Worm (Caenorhabditis elegans) whole organism, L4 larva: ENCODE data around the gene F20B6.10.

Experiments
- F10B5.3 ChIP-seq: sonication (generic microtip); optimal IDR thresholded peaks from 2 replicates; lab custom pipeline; 2016; ENCODE audit warnings: mild to moderate bottlenecking, missing genetic modification characterization, missing compliant biosample characterization
- F37D6.2 ChIP-seq: sonication (generic microtip); optimal IDR thresholded peaks from 2 replicates; lab custom pipeline; 2016; ENCODE audit warnings: mild to moderate bottlenecking, missing genetic modification characterization, missing compliant biosample characterization
- F44E2.7 ChIP-seq: fragments of 200-800 bp; sonication (Bioruptor generic); IDR thresholded peaks from 2 replicates; pipeline ENCODE4 v2.1.2; 2022; ENCODE audit warnings: missing genetic modification characterization, missing compliant biosample characterization
- R02D3.7 ChIP-seq: fragments of 150-350 bp; sonication (generic microtip); optimal IDR thresholded peaks from 3 replicates; lab custom pipeline; 2014; ENCODE audit warnings: missing biosample characterization, missing genetic modification characterization
- T26A8.4 ChIP-seq: fragments of 200-800 bp; sonication (Bioruptor generic); IDR thresholded peaks from 2 replicates; pipeline ENCODE4 v1.3.6; 2022; ENCODE audit warnings: missing genetic modification characterization, missing compliant biosample characterization
- Y48G9A.11 ChIP-seq: fragments of 200-800 bp; sonication (Bioruptor generic); IDR thresholded peaks from 2 replicates; pipeline ENCODE4 v1.3.6; 2022; ENCODE audit warnings: missing genetic modification reagents, missing genetic modification characterization, missing compliant biosample characterization
- Y75B8A.6 ChIP-seq: fragments of 200-800 bp; sonication (Bioruptor generic); IDR thresholded peaks from 2 replicates; pipeline ENCODE4 v1.3.6; 2022; ENCODE audit warnings: missing genetic modification reagents, missing genetic modification characterization, missing compliant biosample characterization
- ama-1 ChIP-seq: fragments of 150-350 bp; optimal IDR thresholded peaks from 2 replicates; lab custom pipeline; 2014; ENCODE audit warnings: inconsistent platforms, mixed read lengths
- ceh-32 ChIP-seq: sonication (generic microtip); optimal IDR thresholded peaks from 2 replicates; lab custom pipeline; 2016; ENCODE audit warnings: mild to moderate bottlenecking, missing genetic modification characterization, missing compliant biosample characterization; ENCODE audit not compliant: poor library complexity
- ceh-44 ChIP-seq: fragments of 200-800 bp; sonication (Bioruptor generic); IDR thresholded peaks from 2 replicates; pipeline ENCODE4 v1.3.6; 2022; ENCODE audit warnings: missing genetic modification reagents, missing genetic modification characterization, missing compliant biosample characterization
- cey-2 ChIP-seq: sonication (generic microtip); optimal IDR thresholded peaks from 3 replicates; lab custom pipeline; 2017; ENCODE audit warnings: missing genetic modification characterization, mild to moderate bottlenecking, missing compliant biosample characterization, antibody characterized with exemption, borderline replicate concordance; ENCODE audit not compliant: insufficient read depth
- daf-12 ChIP-seq: fragments of 150-350 bp; optimal IDR thresholded peaks from 2 replicates; lab custom pipeline; 2014; ENCODE audit warnings: missing biosample characterization, missing genetic modification reagents, missing genetic modification characterization
- daf-19 ChIP-seq: fragments of 200-800 bp; sonication (Bioruptor generic); conservative IDR thresholded peaks from 2 replicates; pipeline ENCODE4 v1.3.6; 2022; ENCODE audit warnings: missing genetic modification characterization, missing compliant biosample characterization
- dpl-1 ChIP-seq: fragments of 150-350 bp; optimal IDR thresholded peaks from 2 replicates; lab custom pipeline; 2014; ENCODE audit warnings: missing biosample characterization, missing genetic modification reagents, missing genetic modification characterization
- gei-8 ChIP-seq: fragments of 200-800 bp; sonication (Bioruptor generic); optimal IDR thresholded peaks from 2 replicates; lab custom pipeline; 2018; ENCODE audit warnings: mild to moderate bottlenecking, missing genetic modification characterization, missing compliant biosample characterization
- hif-1 ChIP-seq, 2 experiments: sonication (generic microtip); optimal IDR thresholded peaks; 2 replicates each; lab custom pipeline; 2016 to 2017; ENCODE audit warnings: missing compliant biosample characterization in 2 of 2, missing genetic modification characterization in 2 of 2, missing genetic modification reagents in 2 of 2, missing genotype in 2 of 2, mild to moderate bottlenecking in 1 of 2
- hlh-30 ChIP-seq: sonication (generic microtip); optimal IDR thresholded peaks from 2 replicates; lab custom pipeline; 2017; ENCODE audit warnings: antibody characterized with exemption, mild to moderate bottlenecking, missing genetic modification characterization, missing compliant biosample characterization; ENCODE audit not compliant: insufficient read depth
- hmg-1.1 ChIP-seq: fragments of 200-800 bp; sonication (Bioruptor generic); IDR thresholded peaks from 2 replicates; pipeline ENCODE4 v1.3.6; 2022; ENCODE audit warnings: missing genetic modification reagents, missing genetic modification characterization, missing compliant biosample characterization
- lim-7 ChIP-seq: fragments of 200-800 bp; sonication (Bioruptor generic); IDR thresholded peaks from 2 replicates; pipeline ENCODE4 v1.3.6; 2022; ENCODE audit warnings: missing genetic modification characterization, missing compliant biosample characterization
- lin-13 ChIP-seq: fragments of 150-350 bp; optimal IDR thresholded peaks from 2 replicates; lab custom pipeline; 2014; ENCODE audit warnings: missing biosample characterization, missing genetic modification reagents, missing genetic modification characterization
- lin-15B ChIP-seq: fragments of 150-350 bp; sonication (generic microtip); optimal IDR thresholded peaks from 3 replicates; lab custom pipeline; 2014; ENCODE audit warnings: missing biosample characterization, missing genetic modification characterization
- lin-39 ChIP-seq: fragments of 150-350 bp; optimal IDR thresholded peaks from 2 replicates; lab custom pipeline; 2014; ENCODE audit warnings: missing biosample characterization, missing genetic modification reagents, missing genetic modification characterization
- madf-5 ChIP-seq, 2 experiments: fragments of 200-800 bp; sonication (Bioruptor generic); IDR thresholded peaks; 2 replicates each; pipeline ENCODE4 v1.3.6; 2022; ENCODE audit warnings: missing compliant biosample characterization in 2 of 2, missing genetic modification characterization in 2 of 2
- madf-9 ChIP-seq: fragments of 200-800 bp; sonication (Bioruptor generic); conservative IDR thresholded peaks from 2 replicates; pipeline ENCODE4 v1.3.6; 2022; ENCODE audit warnings: missing genetic modification reagents, missing genetic modification characterization, missing compliant biosample characterization
- mdl-1 ChIP-seq, 2 experiments: fragments of 150-350 bp in 1 of 2; sonication (generic microtip) in 1 of 2; optimal IDR thresholded peaks; 2 replicates each; lab custom pipeline; 2014 to 2017; ENCODE audit warnings: missing biosample characterization in 2 of 2, missing genetic modification characterization in 2 of 2
- mes-2 ChIP-seq: sonication (generic microtip); optimal IDR thresholded peaks from 2 replicates; lab custom pipeline; 2016; ENCODE audit warnings: missing genotype, mild to moderate bottlenecking, missing genetic modification characterization, missing compliant biosample characterization; ENCODE audit not compliant: poor library complexity, severe bottlenecking
- mxl-3 ChIP-seq: fragments of 200-800 bp; sonication (Bioruptor generic); optimal IDR thresholded peaks from 2 replicates; lab custom pipeline; 2018; ENCODE audit warnings: mild to moderate bottlenecking, missing genetic modification characterization, missing compliant biosample characterization
- nhr-102 ChIP-seq: sonication (generic microtip); optimal IDR thresholded peaks from 2 replicates; lab custom pipeline; 2016; ENCODE audit warnings: mild to moderate bottlenecking, missing genetic modification characterization, moderate library complexity, missing compliant biosample characterization
- nhr-11 ChIP-seq: fragments of 150-350 bp; optimal IDR thresholded peaks from 2 replicates; lab custom pipeline; 2014; ENCODE audit warnings: missing biosample characterization, missing genetic modification characterization
- nhr-111 ChIP-seq: fragments of 200-800 bp; sonication (Bioruptor generic); optimal IDR thresholded peaks from 2 replicates; lab custom pipeline; 2018; ENCODE audit warnings: mild to moderate bottlenecking, missing genetic modification characterization, missing compliant biosample characterization
- nhr-237 ChIP-seq: sonication (generic microtip); optimal IDR thresholded peaks from 2 replicates; lab custom pipeline; 2017; ENCODE audit warnings: missing biosample characterization, missing genetic modification characterization
- nhr-48 ChIP-seq: sonication (generic microtip); optimal IDR thresholded peaks from 2 replicates; lab custom pipeline; 2016; ENCODE audit warnings: mild to moderate bottlenecking, missing genetic modification characterization, missing compliant biosample characterization
- pha-4 ChIP-seq, 2 experiments: fragments of 150-350 bp in 1 of 2; fragments of 200-800 bp in 1 of 2; sonication (Bioruptor generic) in 1 of 2; IDR thresholded peaks in 1 of 2; optimal IDR thresholded peaks in 1 of 2; 2 replicates each; pipeline versions ENCODE4 v1.3.6 to Lab custom; 2014 to 2022; ENCODE audit warnings: missing genetic modification characterization in 2 of 2, missing genetic modification reagents in 2 of 2, missing biosample characterization in 1 of 2, missing compliant biosample characterization in 1 of 2
- pqm-1 ChIP-seq: sonication (generic microtip); optimal IDR thresholded peaks from 2 replicates; lab custom pipeline; 2017; ENCODE audit warnings: missing biosample characterization, missing genetic modification characterization
- rbr-2 ChIP-seq: sonication (generic microtip); optimal IDR thresholded peaks from 2 replicates; lab custom pipeline; 2016; ENCODE audit warnings: missing genotype, missing genetic modification characterization, missing compliant biosample characterization
- saeg-2 ChIP-seq: fragments of 200-800 bp; sonication (Bioruptor generic); IDR thresholded peaks from 2 replicates; pipeline ENCODE4 v1.3.6; 2022; ENCODE audit warnings: missing genetic modification reagents, missing genetic modification characterization, missing compliant biosample characterization
- sdz-12 ChIP-seq: fragments of 200-800 bp; sonication (Bioruptor generic); optimal IDR thresholded peaks from 2 replicates; lab custom pipeline; 2018; ENCODE audit warnings: mild to moderate bottlenecking, missing genetic modification characterization, missing compliant biosample characterization
- snpc-4 ChIP-seq: fragments of 150-350 bp; optimal IDR thresholded peaks from 2 replicates; lab custom pipeline; 2014; ENCODE audit warnings: missing biosample characterization, missing genetic modification characterization
- tag-97 ChIP-seq: fragments of 200-800 bp; sonication (Bioruptor generic); IDR thresholded peaks from 2 replicates; pipeline ENCODE4 v1.3.6; 2022; ENCODE audit warnings: missing genetic modification characterization, missing compliant biosample characterization
- unc-130 ChIP-seq: sonication (generic microtip); optimal IDR thresholded peaks from 2 replicates; lab custom pipeline; 2016; ENCODE audit warnings: missing genetic modification reagents, missing genetic modification characterization, missing compliant biosample characterization
- zfp-2 ChIP-seq: sonication (generic microtip); optimal IDR thresholded peaks from 2 replicates; lab custom pipeline; 2016; ENCODE audit warnings: mild to moderate bottlenecking, missing genetic modification characterization, missing compliant biosample characterization
- zip-11 ChIP-seq: fragments of 200-800 bp; sonication (Bioruptor generic); IDR thresholded peaks from 2 replicates; pipeline ENCODE4 v1.3.6; 2022; ENCODE audit warnings: missing genetic modification characterization, missing compliant biosample characterization
- ztf-7 ChIP-seq: fragments of 150-350 bp; optimal IDR thresholded peaks from 2 replicates; lab custom pipeline; 2014; ENCODE audit warnings: missing biosample characterization, missing genetic modification characterization

Gene F20B6.10

ce11 chrX:4246237-4246697 is 29.3 kb upstream of the F20B6.10 start (continued):
- TF ChIP-seq hif-1 (tag; optimal IDR thresholded peaks at IDR 0.05; lab: Kevin White, UChicago) (no peak), mes-2 (tag; lab: Kevin White, UChicago) (peak; percentile 52), nhr-48 (no peak), daf-19 (GFP tag; lab: Robert Waterston, UW) (no peak), Y48G9A.11 (GFP tag; lab: Robert Waterston, UW) (no peak), madf-5 (GFP tag; IDR thresholded peaks at IDR 0.05; lab: Robert Waterston, UW) (no peak), gei-8 (GFP tag; lab: Kevin White, UChicago) (no peak), R02D3.7 (no peak), pqm-1 (tag; lab: Kevin White, UChicago) (peak; percentile 19), T26A8.4 (GFP tag; lab: Robert Waterston, UW) (peak; percentile 62; the same call in 1 of the 2 replicates), F37D6.2 (tag; lab: Kevin White, UChicago) (no peak), zip-11 (GFP tag; lab: Robert Waterston, UW) (no peak), nhr-111 (no peak), ceh-32 (tag; lab: Kevin White, UChicago) (no peak), mdl-1 (tag; optimal IDR thresholded peaks at IDR 0.05; lab: Kevin White, UChicago) (peak in 1 of 2 experiments; percentile 73), tag-97 (no peak), ztf-7 (tag; lab: Kevin White, UChicago) (no peak), ama-1 (lab: Kevin White, UChicago) (peak; percentile 91), ceh-44 (GFP tag; lab: Robert Waterston, UW) (no peak), nhr-102 (tag; lab: Kevin White, UChicago) (peak; percentile 38), cey-2 (no peak), lin-39 (tag; lab: Kevin White, UChicago) (no peak), unc-130 (GFP tag; lab: Kevin White, UChicago) (no peak), sdz-12 (no peak), mxl-3 (peak; percentile 70), hlh-30 (tag; lab: Kevin White, UChicago) (peak; percentile 44), lin-15B (tag; lab: Kevin White, UChicago) (no peak), dpl-1 (GFP tag; lab: Kevin White, UChicago) (no peak), pha-4 (GFP tag; IDR thresholded peaks at IDR 0.05; lab: Robert Waterston, UW) (no peak), pha-4 (tag; optimal IDR thresholded peaks at IDR 0.05; lab: Kevin White, UChicago) (no peak), snpc-4 (tag; lab: Kevin White, UChicago) (no peak), Y75B8A.6 (GFP tag; lab: Robert Waterston, UW) (no peak), madf-9 (GFP tag; lab: Robert Waterston, UW) (no peak), F10B5.3 (no peak), rbr-2 (tag; lab: Kevin White, UChicago) (no peak), zfp-2 (tag; lab: Kevin White, UChicago) (no peak), saeg-2 (no peak), F44E2.7 (GFP tag; lab: Robert Waterston, UW) (no peak), hmg-1.1 (GFP tag; lab: Robert Waterston, UW) (0 out of 2 replicates have a peak, but pooled peaks have one; percentile 7), daf-12 (tag; lab: Kevin White, UChicago) (no peak), lin-13 (GFP tag; lab: Kevin White, UChicago) (no peak), nhr-237 (tag; lab: Kevin White, UChicago) (no peak), nhr-11 (tag; lab: Kevin White, UChicago) (no peak), lim-7 (GFP tag; lab: Robert Waterston, UW) (0 out of 2 replicates have a peak, but pooled peaks have one; percentile 54)
